Worm (Caenorhabditis elegans) whole organism, L4 larva: ENCODE measurements around the gene R09D1.12.
A peak's percentile ranks its signal among the peaks of the same experiment; 100 is the strongest.

ENCODE experiments used
- ama-1 ChIP-seq: fragments of 150-350 bp; optimal IDR thresholded peaks from 2 replicates; lab custom pipeline; 2014; ENCODE audit warnings: inconsistent platforms, mixed read lengths
- daf-19 ChIP-seq: fragments of 200-800 bp; sonication (Bioruptor generic); conservative IDR thresholded peaks from 2 replicates; pipeline ENCODE4 v1.3.6; 2022; ENCODE audit warnings: missing genetic modification characterization, missing compliant biosample characterization
- egl-27 ChIP-seq: sonication (generic microtip); optimal IDR thresholded peaks from 3 replicates; lab custom pipeline; 2017; ENCODE audit warnings: missing biosample characterization, missing genetic modification reagents, missing genetic modification characterization
- mes-2 ChIP-seq: sonication (generic microtip); optimal IDR thresholded peaks from 2 replicates; lab custom pipeline; 2016; ENCODE audit warnings: missing genotype, mild to moderate bottlenecking, missing genetic modification characterization, missing compliant biosample characterization; ENCODE audit not compliant: poor library complexity, severe bottlenecking
- nhr-11 ChIP-seq: fragments of 150-350 bp; optimal IDR thresholded peaks from 2 replicates; lab custom pipeline; 2014; ENCODE audit warnings: missing biosample characterization, missing genetic modification characterization
- pha-4 ChIP-seq, 2 experiments: fragments of 150-350 bp in 1 of 2; fragments of 200-800 bp in 1 of 2; sonication (Bioruptor generic) in 1 of 2; IDR thresholded peaks in 1 of 2; optimal IDR thresholded peaks in 1 of 2; 2 replicates each; pipeline versions ENCODE4 v1.3.6 to Lab custom; 2014 to 2022; ENCODE audit warnings: missing genetic modification characterization in 2 of 2, missing genetic modification reagents in 2 of 2, missing biosample characterization in 1 of 2, missing compliant biosample characterization in 1 of 2

DNA sequence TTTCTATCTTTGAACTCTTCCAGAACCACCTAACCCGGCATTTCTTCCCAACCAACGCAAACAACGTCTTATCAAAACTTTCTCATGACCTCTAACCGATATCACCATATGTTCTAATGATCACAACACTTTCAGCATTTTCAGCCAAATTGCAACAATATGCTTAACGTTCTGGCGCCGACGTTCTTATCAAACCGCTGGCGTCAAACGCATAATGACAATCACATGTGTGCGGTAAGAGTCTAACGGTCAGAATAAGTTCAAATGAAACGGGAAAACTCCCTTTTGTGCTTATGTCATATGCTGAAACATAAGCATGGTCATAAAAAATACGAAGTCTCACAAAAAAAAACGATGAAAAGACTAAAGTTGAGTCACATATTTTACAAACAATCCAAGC lies 48.9 kb upstream of the R09D1.12 start:
- TF ChIP-seq ama-1 (lab: Kevin White, UChicago) (no peak), mes-2 (tag; lab: Kevin White, UChicago) (peak; percentile 52), pha-4 (GFP tag; IDR thresholded peaks at IDR 0.05; lab: Robert Waterston, UW) (no peak), pha-4 (tag; optimal IDR thresholded peaks at IDR 0.05; lab: Kevin White, UChicago) (peak; percentile 44), egl-27 (tag; lab: Kevin White, UChicago) (no peak), nhr-11 (tag; lab: Kevin White, UChicago) (peak; percentile 12), daf-19 (GFP tag; lab: Robert Waterston, UW) (no peak)
